Worm (Caenorhabditis elegans) whole organism, L1 larva: Measurements from ENCODE around the gene F18G5.6.
A peak's percentile ranks its signal among the peaks of the same experiment; 100 is the strongest.

Experiments used
- C34B4.2 ChIP-seq: sonication (generic microtip); optimal IDR thresholded peaks from 2 replicates; lab custom pipeline; 2017; ENCODE audit warnings: mild to moderate bottlenecking, missing genetic modification characterization, missing compliant biosample characterization
- F16B12.6 ChIP-seq: fragments of 150-350 bp; optimal IDR thresholded peaks from 2 replicates; lab custom pipeline; 2014; ENCODE audit warnings: missing biosample characterization, missing genetic modification characterization
- Y116A8C.19 ChIP-seq: sonication (generic microtip); optimal IDR thresholded peaks from 2 replicates; lab custom pipeline; 2016; ENCODE audit warnings: missing compliant biosample characterization, missing genetic modification characterization, borderline replicate concordance
- aha-1 ChIP-seq: fragments of 150-350 bp; optimal IDR thresholded peaks from 2 replicates; lab custom pipeline; 2014; ENCODE audit warnings: missing biosample characterization, missing genetic modification characterization
- aly-2 ChIP-seq: fragments of 150-350 bp; optimal IDR thresholded peaks from 2 replicates; lab custom pipeline; 2014; ENCODE audit warnings: missing biosample characterization, missing genetic modification characterization
- blmp-1 ChIP-seq: fragments of 150-350 bp; optimal IDR thresholded peaks from 2 replicates; lab custom pipeline; 2014; ENCODE audit warnings: missing biosample characterization, missing genetic modification characterization
- ceh-63 ChIP-seq: fragments of 200-800 bp; sonication (Bioruptor generic); optimal IDR thresholded peaks from 2 replicates; lab custom pipeline; 2018; ENCODE audit warnings: mild to moderate bottlenecking, missing genetic modification characterization, missing compliant biosample characterization
- ceh-82 ChIP-seq, 3 experiments: fragments of 150-350 bp in 1 of 3; sonication (generic microtip) in 2 of 3; optimal IDR thresholded peaks; 2 replicates each; lab custom pipeline; 2014 to 2017; ENCODE audit warnings: missing biosample characterization in 3 of 3, missing genetic modification characterization in 3 of 3
- dpl-1 ChIP-seq, 3 experiments: fragments of 150-350 bp in 2 of 3; sonication (generic microtip) in 1 of 3; optimal IDR thresholded peaks; 2 replicates each; lab custom pipeline; 2014 to 2017; ENCODE audit warnings: missing biosample characterization in 3 of 3, missing genetic modification characterization in 3 of 3, missing genetic modification reagents in 3 of 3
- efl-3 ChIP-seq: fragments of 200-800 bp; sonication (Bioruptor generic); optimal IDR thresholded peaks from 2 replicates; lab custom pipeline; 2018; ENCODE audit warnings: mild to moderate bottlenecking, missing genetic modification characterization, missing compliant biosample characterization
- fkh-10 ChIP-seq: sonication (generic microtip); optimal IDR thresholded peaks from 2 replicates; lab custom pipeline; 2017; ENCODE audit warnings: missing biosample characterization, missing genetic modification reagents, missing genetic modification characterization
- fkh-4 ChIP-seq: sonication (generic microtip); optimal IDR thresholded peaks from 2 replicates; lab custom pipeline; 2016; ENCODE audit warnings: missing compliant biosample characterization, missing genetic modification characterization, borderline replicate concordance
- fkh-8 ChIP-seq: sonication (generic microtip); optimal IDR thresholded peaks from 2 replicates; lab custom pipeline; 2016; ENCODE audit warnings: mild to moderate bottlenecking, missing genetic modification characterization, missing compliant biosample characterization
- hlh-4 ChIP-seq: sonication (generic microtip); optimal IDR thresholded peaks from 2 replicates; lab custom pipeline; 2016; ENCODE audit warnings: mild to moderate bottlenecking, missing genetic modification characterization, missing compliant biosample characterization
- isw-1 ChIP-seq: fragments of 200-800 bp; sonication (Bioruptor generic); IDR thresholded peaks from 2 replicates; pipeline ENCODE4 v1.3.6; 2022; ENCODE audit warnings: missing genetic modification characterization, missing compliant biosample characterization
- lin-14 ChIP-seq: fragments of 200-800 bp; sonication (Bioruptor generic); optimal IDR thresholded peaks from 2 replicates; lab custom pipeline; 2018; ENCODE audit warnings: mild to moderate bottlenecking, missing genetic modification characterization, moderate library complexity, missing compliant biosample characterization
- lin-15B ChIP-seq: fragments of 150-350 bp; sonication (generic microtip); optimal IDR thresholded peaks from 3 replicates; lab custom pipeline; 2014; ENCODE audit warnings: missing biosample characterization, missing genetic modification characterization
- lir-3 ChIP-seq: sonication (generic microtip); optimal IDR thresholded peaks from 2 replicates; lab custom pipeline; 2016; ENCODE audit warnings: mild to moderate bottlenecking, missing genetic modification characterization, moderate library complexity, missing compliant biosample characterization; ENCODE audit not compliant: poor library complexity
- lsy-2 ChIP-seq, 2 experiments: fragments of 150-350 bp; optimal IDR thresholded peaks; 2 replicates each; lab custom pipeline; 2014; ENCODE audit warnings: missing biosample characterization in 2 of 2, missing genetic modification characterization in 2 of 2
- mep-1 ChIP-seq: fragments of 150-350 bp; optimal IDR thresholded peaks from 2 replicates; lab custom pipeline; 2014; ENCODE audit warnings: missing biosample characterization, missing genetic modification characterization
- nhr-11 ChIP-seq: fragments of 150-350 bp; optimal IDR thresholded peaks from 2 replicates; lab custom pipeline; 2014; ENCODE audit warnings: missing biosample characterization, missing genetic modification characterization
- nhr-19 ChIP-seq: fragments of 200-800 bp; sonication (Bioruptor generic); conservative IDR thresholded peaks from 2 replicates; pipeline ENCODE4 v1.3.6; 2022; ENCODE audit warnings: missing genetic modification characterization, missing compliant biosample characterization
- nhr-20 ChIP-seq: sonication (generic microtip); optimal IDR thresholded peaks from 2 replicates; lab custom pipeline; 2016; ENCODE audit warnings: mild to moderate bottlenecking, missing genetic modification characterization, missing compliant biosample characterization
- nhr-237 ChIP-seq: fragments of 150-350 bp; optimal IDR thresholded peaks from 2 replicates; lab custom pipeline; 2014; ENCODE audit warnings: missing biosample characterization, missing genetic modification characterization
- nhr-76 ChIP-seq: sonication (generic microtip); optimal IDR thresholded peaks from 2 replicates; lab custom pipeline; 2017; ENCODE audit warnings: missing biosample characterization, missing genetic modification characterization
- nhr-77 ChIP-seq: fragments of 150-350 bp; optimal IDR thresholded peaks from 2 replicates; lab custom pipeline; 2014; ENCODE audit warnings: missing biosample characterization, missing genetic modification characterization
- nhr-85 ChIP-seq: sonication (generic microtip); peaks from one replicate; lab custom pipeline; 2016; ENCODE audit warnings: missing genetic modification characterization, inconsistent platforms, missing compliant biosample characterization
- nhr-90 ChIP-seq: sonication (generic microtip); optimal IDR thresholded peaks from 2 replicates; lab custom pipeline; 2016; ENCODE audit warnings: mild to moderate bottlenecking, missing genetic modification characterization, missing compliant biosample characterization; ENCODE audit not compliant: poor library complexity
- pag-3 ChIP-seq: sonication (generic microtip); optimal IDR thresholded peaks from 2 replicates; lab custom pipeline; 2017; ENCODE audit warnings: missing genetic modification characterization, mild to moderate bottlenecking, missing compliant biosample characterization, antibody characterized with exemption, borderline replicate concordance; ENCODE audit not compliant: insufficient read depth
- rnt-1 ChIP-seq: sonication (generic microtip); optimal IDR thresholded peaks from 2 replicates; lab custom pipeline; 2016; ENCODE audit warnings: mild to moderate bottlenecking, missing genetic modification characterization, moderate library complexity, missing compliant biosample characterization
- snpc-4 ChIP-seq: fragments of 150-350 bp; optimal IDR thresholded peaks from 2 replicates; lab custom pipeline; 2014; ENCODE audit warnings: missing biosample characterization, missing genetic modification characterization
- sox-4 ChIP-seq: sonication (generic microtip); optimal IDR thresholded peaks from 2 replicates; lab custom pipeline; 2016; ENCODE audit warnings: missing genetic modification characterization, missing compliant biosample characterization
- tbx-2 ChIP-seq: sonication (generic microtip); optimal IDR thresholded peaks from 2 replicates; lab custom pipeline; 2016; ENCODE audit warnings: missing genetic modification characterization, missing compliant biosample characterization
- tlp-1 ChIP-seq: fragments of 150-350 bp; optimal IDR thresholded peaks from 2 replicates; lab custom pipeline; 2014; ENCODE audit warnings: missing biosample characterization, missing genetic modification characterization
- unc-30 ChIP-seq: sonication (generic microtip); optimal IDR thresholded peaks from 2 replicates; lab custom pipeline; 2017; ENCODE audit warnings: missing biosample characterization, missing genetic modification characterization
- unc-98 ChIP-seq: fragments of 200-800 bp; sonication (Bioruptor generic); IDR thresholded peaks from 2 replicates; pipeline ENCODE4 v1.3.6; 2022; ENCODE audit warnings: missing genetic modification characterization, missing compliant biosample characterization

F18G5.6 gene

ce11 chrX:9271886-9272285 is 7.8 kb upstream of the F18G5.6 start (continued):
- TF ChIP-seq pag-3 (tag; lab: Kevin White, UChicago) = no peak
- TF ChIP-seq aha-1 (tag; lab: Kevin White, UChicago) = no peak
- no peak for TF ChIP-seq aly-2 (tag; lab: Kevin White, UChicago)
- no peak for TF ChIP-seq tbx-2 (tag; lab: Kevin White, UChicago)
- TF ChIP-seq C34B4.2 (tag; lab: Kevin White, UChicago) = no peak
- TF ChIP-seq nhr-237 (tag; lab: Kevin White, UChicago) = no peak
- TF ChIP-seq dpl-1 (GFP tag; optimal IDR thresholded peaks at IDR 0.05; lab: Kevin White, UChicago) = peak in 2 of 3 experiments; percentile 0 to 6
- peak; percentile 34 for TF ChIP-seq nhr-90 (tag; lab: Kevin White, UChicago)
- peak; percentile 29 for TF ChIP-seq blmp-1 (tag; lab: Kevin White, UChicago)
- TF ChIP-seq mep-1 (tag; lab: Kevin White, UChicago) = peak; percentile 29
- no peak for TF ChIP-seq efl-3 (GFP tag; lab: Kevin White, UChicago)
- TF ChIP-seq hlh-4 (tag; lab: Kevin White, UChicago) = no peak
- no peak for TF ChIP-seq nhr-85
- TF ChIP-seq fkh-4 (tag; lab: Kevin White, UChicago) = no peak
- TF ChIP-seq fkh-10 (GFP tag; lab: Kevin White, UChicago) = no peak
- peak; percentile 28 for TF ChIP-seq nhr-20
- TF ChIP-seq nhr-19 (GFP tag; lab: Robert Waterston, UW) = no peak
- no peak for TF ChIP-seq isw-1
- TF ChIP-seq unc-30 (tag; lab: Kevin White, UChicago) = no peak
- TF ChIP-seq nhr-11 = no peak
- peak; percentile 14 for TF ChIP-seq rnt-1 (tag; lab: Kevin White, UChicago)

- TF ChIP-seq F16B12.6 = no peak
- no peak for TF ChIP-seq lsy-2 (tag; optimal IDR thresholded peaks at IDR 0.05; lab: Kevin White, UChicago)
- no peak for TF ChIP-seq dpl-1 (GFP tag; optimal IDR thresholded peaks at IDR 0.05; lab: Kevin White, UChicago)
- TF ChIP-seq nhr-76 (tag; lab: Kevin White, UChicago) = no peak
- no peak for TF ChIP-seq pag-3 (tag; lab: Kevin White, UChicago)
- TF ChIP-seq fkh-8 (tag; lab: Kevin White, UChicago) = no peak
- no peak for TF ChIP-seq ceh-63 (GFP tag; lab: Kevin White, UChicago)
Measured at ce11 chrX:9270753-9271152, 6.6 kb upstream of the F18G5.6 start, which contains the start of gene B0416.5. Gene B0416.5, minus strand, starts transcription at chrX:9270853.

- TF ChIP-seq unc-98 (no peak), aha-1 (tag; lab: Kevin White, UChicago) (no peak), nhr-11 (no peak), nhr-237 (tag; lab: Kevin White, UChicago) (no peak), snpc-4 (tag; lab: Kevin White, UChicago) (no peak), lin-15B (tag; lab: Kevin White, UChicago) (no peak), Y116A8C.19 (tag; lab: Kevin White, UChicago) (no peak), ceh-82 (tag; optimal IDR thresholded peaks at IDR 0.05; lab: Kevin White, UChicago) (no peak), lir-3 (tag; lab: Kevin White, UChicago) (no peak), mep-1 (tag; lab: Kevin White, UChicago) (no peak), sox-4 (no peak)
Measured at ce11 chrX:9268373-9268772, 4.2 kb upstream of the F18G5.6 start.

ce11 chrX:9266512-9266911 is 2.4 kb upstream of the F18G5.6 start:
- TF ChIP-seq nhr-77 (tag; lab: Kevin White, UChicago) (no peak), lin-14 (GFP tag; lab: Kevin White, UChicago) (peak; percentile 11), tlp-1 (tag; lab: Kevin White, UChicago) (no peak)
